Fruit fly (Drosophila melanogaster) S2 (cell line): ENCODE data around the gene e.

Experiments
- CG8478 ChIP-seq: fragments of >200 bp; optimal IDR thresholded peaks from 2 replicates; lab custom pipeline; 2018
- CTCF ChIP-seq, 2 experiments: fragments of >200 bp; optimal IDR thresholded peaks; 2 replicates each; lab custom pipeline; 2018

The e gene

DNA sequence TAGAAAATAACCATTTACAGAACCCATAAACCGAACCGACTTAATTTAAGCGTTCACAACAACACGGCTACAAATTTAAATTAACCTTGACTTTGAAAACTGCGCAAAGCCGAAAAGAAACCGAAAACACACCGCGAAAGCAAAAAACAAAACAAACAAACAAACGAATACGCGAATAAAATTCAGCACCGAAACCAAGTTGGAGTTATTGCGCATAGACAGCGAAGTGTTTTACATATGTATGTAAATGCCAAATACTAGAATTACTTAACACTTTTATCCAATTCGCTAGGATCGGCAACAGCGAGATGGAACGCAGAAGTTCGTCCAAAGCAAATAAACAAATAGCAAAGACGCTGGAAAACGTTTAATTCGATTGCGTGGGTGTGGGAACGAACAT is 51.3 kb downstream of the e start:
- TF ChIP-seq CTCF (optimal IDR thresholded peaks at IDR 0.05; lab: Kevin White, UChicago): no peak
- TF ChIP-seq CG8478: no peak

DNA sequence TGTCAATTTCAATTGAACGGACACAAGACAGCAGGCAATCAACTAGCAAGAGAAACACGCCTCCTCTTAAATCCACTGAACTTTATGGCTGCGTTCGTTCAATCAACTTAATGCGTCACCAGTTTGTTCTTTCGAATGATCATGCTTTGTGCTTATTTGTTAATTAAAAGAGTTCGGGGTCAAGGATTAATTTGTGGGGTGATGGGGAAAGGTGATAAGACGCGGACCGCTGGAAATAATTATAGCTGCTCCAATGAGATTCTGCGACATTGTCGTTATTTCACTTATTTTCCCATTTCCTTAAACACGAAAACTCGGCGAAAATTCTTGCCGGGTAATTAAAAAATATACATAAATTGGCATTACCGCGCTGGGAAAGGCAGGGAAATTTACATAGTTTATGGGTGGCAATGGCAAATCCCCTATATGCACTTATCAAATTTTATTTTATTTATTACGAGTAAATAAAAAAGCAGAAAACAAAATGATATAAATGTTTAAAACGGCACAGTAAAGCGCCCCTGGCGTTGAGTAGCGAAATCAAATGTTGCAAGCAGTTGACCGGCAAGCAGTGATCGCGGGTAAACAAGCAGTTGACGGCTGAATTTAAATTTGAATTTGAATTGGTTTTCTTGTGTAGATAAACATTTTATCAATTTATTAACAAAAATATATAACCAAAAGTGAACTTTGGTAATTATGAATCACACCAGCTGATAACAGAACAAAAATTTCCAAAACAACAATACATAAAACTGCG is 52.4 kb downstream of the e start:
- TF ChIP-seq CTCF (optimal IDR thresholded peaks at IDR 0.05; lab: Kevin White, UChicago) (peak; percentile 84 to 95), CG8478 (no peak)

DNA sequence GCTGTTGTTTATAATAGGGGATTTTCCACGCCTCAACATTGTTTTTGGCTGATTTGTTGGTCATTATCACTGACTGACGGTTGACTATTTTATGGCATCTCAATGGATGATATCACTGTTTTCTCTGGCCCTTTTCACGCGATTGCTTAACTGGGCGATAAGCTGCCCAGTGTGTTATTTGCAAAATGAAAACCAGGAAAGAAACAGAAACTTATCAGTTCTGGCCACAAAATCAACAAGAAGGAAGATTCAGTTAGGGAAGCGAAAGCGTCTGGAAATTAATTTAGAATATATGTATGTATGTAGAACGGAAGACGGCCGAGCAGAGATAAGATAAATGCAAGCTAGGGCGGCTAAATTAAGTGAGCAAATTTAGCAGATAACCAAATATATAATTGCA is 55.0 kb downstream of the e start:
- TF ChIP-seq CG8478: no peak
- no peak for TF ChIP-seq CTCF (optimal IDR thresholded peaks at IDR 0.05; lab: Kevin White, UChicago)

DNA sequence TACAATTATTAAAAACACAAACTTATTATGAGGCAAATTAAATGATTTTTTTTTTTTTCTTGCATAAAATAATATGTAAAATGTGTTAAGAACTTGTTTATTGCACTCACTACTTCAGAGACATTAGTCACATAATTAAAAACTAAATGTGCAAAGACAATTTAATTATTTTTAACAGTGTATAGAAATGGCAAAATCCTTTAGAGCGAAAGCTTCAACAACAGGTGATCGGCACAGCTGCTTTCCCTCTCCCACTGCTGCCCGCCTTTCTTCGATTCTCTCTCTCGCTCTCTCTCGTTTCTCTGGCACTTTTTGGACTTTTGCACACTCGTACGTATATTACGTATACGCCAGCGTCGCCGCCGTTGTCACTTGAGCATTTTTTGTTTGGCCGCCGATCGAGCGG is 56.6 kb downstream of the e start:
- TF ChIP-seq CTCF (optimal IDR thresholded peaks at IDR 0.05; lab: Kevin White, UChicago) (no peak), CG8478 (no peak)
